Worm (Caenorhabditis elegans): ENCODE measurements around the gene mai-2.

Gene mai-2

ce11 chrIV:3395581-3395980 is 9.9 kb downstream of the mai-2 start, which contains the start of gene C04C3.14 (continued):
- no peak for TF ChIP-seq lim-6 (tag; optimal IDR thresholded peaks at IDR 0.05)
- TF ChIP-seq ceh-9 (tag; optimal IDR thresholded peaks at IDR 0.05) = no peak
- no peak for TF ChIP-seq ref-2 (tag; optimal IDR thresholded peaks at IDR 0.05)

- no peak for TF ChIP-seq pha-4 (tag; optimal IDR thresholded peaks at IDR 0.05)
- no peak for TF ChIP-seq sox-4 (tag; optimal IDR thresholded peaks at IDR 0.05)
- TF ChIP-seq ceh-6 (GFP tag; optimal IDR thresholded peaks at IDR 0.05) = no peak
- TF ChIP-seq lin-11 (tag; optimal IDR thresholded peaks at IDR 0.05) = no peak
- TF ChIP-seq hlh-30 (tag; optimal IDR thresholded peaks at IDR 0.05; ENCODE audit: insufficient read depth) = no peak
- TF ChIP-seq gmeb-2 (tag; optimal IDR thresholded peaks at IDR 0.05) = no peak
- no peak for TF ChIP-seq dmd-4 (tag; optimal IDR thresholded peaks at IDR 0.05; ENCODE audit: borderline replicate concordance)
These were observed 12.4 kb downstream of the mai-2 start for ce11 chrIV:3398078-3398477.

- no peak for TF ChIP-seq ttx-3 (tag; optimal IDR thresholded peaks at IDR 0.05)
- TF ChIP-seq C38D4.7 (GFP tag; optimal IDR thresholded peaks at IDR 0.05) = no peak
- peak; percentile 25 for TF ChIP-seq ztf-16 (tag; optimal IDR thresholded peaks at IDR 0.05)
- no peak for TF ChIP-seq rnt-1 (tag; optimal IDR thresholded peaks at IDR 0.05)
- no peak for TF ChIP-seq odd-2 (tag; optimal IDR thresholded peaks at IDR 0.05)
- peak; percentile 1 for TF ChIP-seq tbx-2 (tag; optimal IDR thresholded peaks at IDR 0.05)
- peak; percentile 46 for TF ChIP-seq nfya-1 (tag; optimal IDR thresholded peaks at IDR 0.05)
- TF ChIP-seq ceh-34 (tag; optimal IDR thresholded peaks at IDR 0.05) = peak; percentile 2
- peak; percentile 5 for TF ChIP-seq ceh-19 (GFP tag; optimal IDR thresholded peaks at IDR 0.05)
- TF ChIP-seq gmeb-2 (tag; optimal IDR thresholded peaks at IDR 0.05) = peak; percentile 6
- peak; percentile 11 for TF ChIP-seq ceh-31 (tag; optimal IDR thresholded peaks at IDR 0.05)
- TF ChIP-seq elt-4 (tag; optimal IDR thresholded peaks at IDR 0.05) = no peak
- no peak for TF ChIP-seq pha-2 (tag; optimal IDR thresholded peaks at IDR 0.05)
- no peak for TF ChIP-seq unc-55 (GFP tag; optimal IDR thresholded peaks at IDR 0.05)
- TF ChIP-seq hlh-6 (tag; optimal IDR thresholded peaks at IDR 0.05) = no peak
- TF ChIP-seq Y22D7AL.16 (tag; optimal IDR thresholded peaks at IDR 0.05) = peak; percentile 11
- TF ChIP-seq ceh-48 (tag; optimal IDR thresholded peaks at IDR 0.05) = peak; percentile 18
- peak; percentile 5 for TF ChIP-seq unc-42 (tag; optimal IDR thresholded peaks at IDR 0.05)
These were observed 13.5 kb downstream of the mai-2 start, which contains the start of the genes dyf-3 and pdhb-1 for ce11 chrIV:3399015-3399722. TSS of gene dyf-3 (minus strand) at chrIV:3399231. TSS of gene pdhb-1 (plus strand) at chrIV:3399672.

ce11 chrIV:3400941-3401340 is 15.2 kb downstream of the mai-2 start:
- TF ChIP-seq odd-2 (tag; optimal IDR thresholded peaks at IDR 0.05) (no peak), hlh-30 (tag; optimal IDR thresholded peaks at IDR 0.05; ENCODE audit: insufficient read depth) (no peak), elt-2 (tag; optimal IDR thresholded peaks at IDR 0.05) (peak; percentile 72)

- no peak for TF ChIP-seq madf-2 (tag; optimal IDR thresholded peaks at IDR 0.05)
- TF ChIP-seq sdc-2 (tag; optimal IDR thresholded peaks at IDR 0.05) = no peak
- TF ChIP-seq ceh-31 (tag; optimal IDR thresholded peaks at IDR 0.05) = no peak
- TF ChIP-seq syd-9 (tag; optimal IDR thresholded peaks at IDR 0.05) = no peak
- no peak for TF ChIP-seq K02D7.2 (tag; optimal IDR thresholded peaks at IDR 0.05)
- no peak for TF ChIP-seq pha-4 (tag; optimal IDR thresholded peaks at IDR 0.05)
- no peak for TF ChIP-seq fkh-6 (tag; optimal IDR thresholded peaks at IDR 0.05)
- TF ChIP-seq nfya-1 (tag; optimal IDR thresholded peaks at IDR 0.05) = no peak
- no peak for TF ChIP-seq elt-2 (tag; optimal IDR thresholded peaks at IDR 0.05)
These were observed 29.7 kb downstream of the mai-2 start, which contains the start of gene lgc-9 for ce11 chrIV:3415383-3415782. TSS of gene lgc-9 (plus strand) at chrIV:3415683.

Measured in whole organism, late embryonic.